Worm (Caenorhabditis elegans): ENCODE measurements around the gene oac-49.

ce11 chrV:19240129-19240528, 22.4 kb downstream of the oac-49 start, which contains the start of the genes fbxb-115 and fbxb-1:
- TF ChIP-seq ets-7 (tag; optimal IDR thresholded peaks at IDR 0.05) (no peak), hnd-1 (tag; optimal IDR thresholded peaks at IDR 0.05) (no peak), ama-1 (optimal IDR thresholded peaks at IDR 0.05) (no peak), sea-1 (GFP tag; conservative IDR thresholded peaks at IDR 0.05) (no peak), tra-4 (tag; optimal IDR thresholded peaks at IDR 0.05) (no peak)
